Worm (Caenorhabditis elegans): ENCODE data around the gene bus-19.

Gene bus-19

DNA sequence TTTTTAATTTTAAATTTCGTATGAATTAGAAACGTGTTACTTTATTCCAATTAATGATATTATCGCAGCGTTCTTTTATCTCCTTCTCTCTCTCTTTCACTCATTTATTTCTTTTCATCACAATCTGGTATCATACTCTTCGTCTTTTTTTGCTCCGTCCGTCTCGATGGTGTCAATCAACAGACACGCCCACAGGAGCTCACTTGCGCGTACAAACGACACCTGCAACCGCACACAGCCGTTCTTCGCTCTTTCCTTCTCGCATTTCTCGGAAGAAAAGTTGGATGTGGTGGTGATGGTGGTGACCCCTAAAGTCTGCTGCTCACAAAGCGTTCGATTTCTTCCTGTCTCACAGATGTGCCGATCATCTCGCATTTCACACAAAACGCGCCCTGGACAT, 36.8 kb downstream of the bus-19 start (continued):
- TF ChIP-seq ceh-32 (tag; optimal IDR thresholded peaks at IDR 0.05; ENCODE audit: poor library complexity), result no peak
- no peak for TF ChIP-seq madf-9 (GFP tag; conservative IDR thresholded peaks at IDR 0.05)
- no peak for TF ChIP-seq rbr-2 (tag; optimal IDR thresholded peaks at IDR 0.05)
- peak; percentile 6 for TF ChIP-seq dve-1 (tag; optimal IDR thresholded peaks at IDR 0.05; ENCODE audit: insufficient read depth)
- no peak for TF ChIP-seq daf-12 (tag; optimal IDR thresholded peaks at IDR 0.05)
- no peak for TF ChIP-seq mxl-3 (GFP tag; optimal IDR thresholded peaks at IDR 0.05)
- peak; percentile 80 for TF ChIP-seq dmd-6 (GFP tag; IDR thresholded peaks at IDR 0.05)

DNA sequence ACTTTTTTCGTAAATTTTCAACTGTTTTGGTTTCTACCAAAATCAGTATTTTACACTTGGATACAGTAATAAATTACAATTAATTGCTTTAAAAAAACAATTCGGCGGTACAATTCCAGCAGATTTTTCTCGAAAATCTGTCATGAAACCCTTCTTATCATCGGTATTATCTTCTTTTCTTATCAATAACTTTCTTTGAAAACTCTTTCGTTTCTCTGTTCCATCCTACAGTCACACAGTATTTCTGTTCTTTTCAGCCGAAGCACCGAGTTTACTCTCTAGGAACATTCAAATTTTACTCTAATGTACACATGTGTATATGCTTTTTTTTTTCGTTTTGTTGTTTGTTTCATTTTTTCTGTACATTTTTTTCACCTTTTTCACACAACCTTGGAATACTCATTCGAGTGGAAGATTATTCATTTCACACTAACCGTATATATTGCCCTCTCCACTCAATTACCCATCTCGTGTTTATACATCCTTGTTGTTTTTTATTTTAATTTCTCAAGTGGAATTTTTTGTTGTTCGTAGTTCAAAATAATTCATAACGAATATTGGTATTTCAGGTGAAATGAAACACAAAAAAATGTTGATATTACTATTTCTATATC, 37.8 kb downstream of the bus-19 start, which contains the start of gene nid-1:
TSS of gene nid-1 (plus strand) at position 564 of the 614 bp plus-strand sequence.
- no peak for TF ChIP-seq hif-1 (tag; optimal IDR thresholded peaks at IDR 0.05)
- no peak for TF ChIP-seq lin-15B (tag; optimal IDR thresholded peaks at IDR 0.05)
- no peak for TF ChIP-seq mxl-3 (GFP tag; optimal IDR thresholded peaks at IDR 0.05)
- no peak for TF ChIP-seq aha-1 (tag)
- peak; percentile 64 for TF ChIP-seq hlh-11 (tag; optimal IDR thresholded peaks at IDR 0.05)
- TF ChIP-seq D1046.2 (GFP tag; IDR thresholded peaks at IDR 0.05), result no peak
- TF ChIP-seq ceh-82 (tag; optimal IDR thresholded peaks at IDR 0.05), result no peak
- no peak for TF ChIP-seq attf-4 (tag; optimal IDR thresholded peaks at IDR 0.05)
- TF ChIP-seq lin-1 (GFP tag; IDR thresholded peaks at IDR 0.05), result no peak
- TF ChIP-seq nhr-111 (GFP tag; optimal IDR thresholded peaks at IDR 0.05), result no peak
- no peak for TF ChIP-seq dmd-9 (GFP tag; IDR thresholded peaks at IDR 0.05)
- TF ChIP-seq daf-16 (GFP tag; optimal IDR thresholded peaks at IDR 0.05), result no peak
- TF ChIP-seq daf-16 (tag; optimal IDR thresholded peaks at IDR 0.05), result peak; percentile 96
- TF ChIP-seq unc-39 (tag; optimal IDR thresholded peaks at IDR 0.05), result no peak
- no peak for TF ChIP-seq egl-43 (GFP tag; IDR thresholded peaks at IDR 0.05)
- no peak for TF ChIP-seq skn-1 (tag; optimal IDR thresholded peaks at IDR 0.05)
- TF ChIP-seq snpc-4 (tag; optimal IDR thresholded peaks at IDR 0.05), result no peak
- TF ChIP-seq F44E2.7 (GFP tag; IDR thresholded peaks at IDR 0.05), result no peak
- no peak for TF ChIP-seq lin-38 (GFP tag; IDR thresholded peaks at IDR 0.05)
- no peak for TF ChIP-seq lin-13 (GFP tag; optimal IDR thresholded peaks at IDR 0.05)
- TF ChIP-seq Y5F2A.4 (GFP tag; optimal IDR thresholded peaks at IDR 0.05), result no peak
- TF ChIP-seq zfp-2 (tag; optimal IDR thresholded peaks at IDR 0.05), result no peak
- TF ChIP-seq fkh-10 (GFP tag; optimal IDR thresholded peaks at IDR 0.05), result no peak
- no peak for TF ChIP-seq nhr-25 (tag; optimal IDR thresholded peaks at IDR 0.05; ENCODE audit: borderline replicate concordance, insufficient read depth)
- no peak for TF ChIP-seq snpc-1.2 (GFP tag; IDR thresholded peaks at IDR 0.05)
- no peak for TF ChIP-seq set-16 (GFP tag; IDR thresholded peaks at IDR 0.05)
- TF ChIP-seq dpl-1 (GFP tag; optimal IDR thresholded peaks at IDR 0.05), result no peak
- peak; percentile 67 for TF ChIP-seq dve-1 (tag; optimal IDR thresholded peaks at IDR 0.05; ENCODE audit: insufficient read depth)
- no peak for TF ChIP-seq lir-3 (tag; optimal IDR thresholded peaks at IDR 0.05)
- TF ChIP-seq rbr-2 (tag; optimal IDR thresholded peaks at IDR 0.05), result no peak
- TF ChIP-seq dmd-8 (GFP tag; IDR thresholded peaks at IDR 0.05), result no peak
- TF ChIP-seq nhr-76 (tag; optimal IDR thresholded peaks at IDR 0.05), result no peak
- no peak for TF ChIP-seq Y48G9A.11 (GFP tag; IDR thresholded peaks at IDR 0.05)
- TF ChIP-seq duxl-1 (tag; optimal IDR thresholded peaks at IDR 0.05; ENCODE audit: poor library complexity), result no peak
- TF ChIP-seq hlh-30 (tag; optimal IDR thresholded peaks at IDR 0.05; ENCODE audit: insufficient read depth), result no peak
- no peak for TF ChIP-seq zip-11 (GFP tag; IDR thresholded peaks at IDR 0.05)
- no peak for TF ChIP-seq daf-12 (tag; optimal IDR thresholded peaks at IDR 0.05)
- no peak for TF ChIP-seq spr-1 (tag; optimal IDR thresholded peaks at IDR 0.05)
- no peak for TF ChIP-seq nhr-6 (tag; optimal IDR thresholded peaks at IDR 0.05)
- no peak for TF ChIP-seq zfp-3 (GFP tag; conservative IDR thresholded peaks at IDR 0.05)
- no peak for TF ChIP-seq daf-8 (GFP tag; IDR thresholded peaks at IDR 0.05)
- TF ChIP-seq ama-1 (optimal IDR thresholded peaks at IDR 0.05), result no peak
- no peak for TF ChIP-seq ceh-28 (tag; optimal IDR thresholded peaks at IDR 0.05)
- TF ChIP-seq pqm-1 (tag; optimal IDR thresholded peaks at IDR 0.05), result peak; percentile 51
- TF ChIP-seq T20F7.1 (GFP tag; optimal IDR thresholded peaks at IDR 0.05), result no peak
- no peak for TF ChIP-seq lsy-2 (tag; optimal IDR thresholded peaks at IDR 0.05)

All from whole organism, L4 larva.